Worm (Caenorhabditis elegans) whole organism, midembryonic: Measurements from ENCODE around the gene fbxa-67.

Experiments
- T22C8.4 ChIP-seq: fragments of 200-800 bp; sonication (Bioruptor generic); IDR thresholded peaks from 2 replicates; pipeline ENCODE4 v1.3.6; 2022; ENCODE audit warnings: missing genetic modification characterization, missing compliant biosample characterization
- cog-1 ChIP-seq: sonication (generic microtip); optimal IDR thresholded peaks from 2 replicates; lab custom pipeline; 2016; ENCODE audit warnings: missing genetic modification characterization, missing compliant biosample characterization
- flt-1 ChIP-seq: fragments of 200-800 bp; sonication (Bioruptor generic); IDR thresholded peaks from 2 replicates; pipeline ENCODE4 v1.3.6; 2022; ENCODE audit warnings: missing genetic modification characterization, missing compliant biosample characterization
- klf-2 ChIP-seq: fragments of 200-800 bp; sonication (Bioruptor generic); conservative IDR thresholded peaks from 2 replicates; pipeline ENCODE4 v1.3.6; 2022; ENCODE audit warnings: missing genetic modification reagents, missing genetic modification characterization, missing compliant biosample characterization
- med-1 ChIP-seq: sonication (generic microtip); optimal IDR thresholded peaks from 2 replicates; lab custom pipeline; 2017; ENCODE audit warnings: missing genetic modification characterization, mild to moderate bottlenecking, missing compliant biosample characterization, antibody characterized with exemption, missing genetic modification reagents; ENCODE audit not compliant: insufficient read depth
- ref-1 ChIP-seq: fragments of 200-800 bp; sonication (Bioruptor generic); conservative IDR thresholded peaks from 2 replicates; pipeline ENCODE4 v1.3.6; 2022; ENCODE audit warnings: missing genetic modification reagents, missing genetic modification characterization, missing compliant biosample characterization
- tab-1 ChIP-seq: fragments of 200-800 bp; sonication (Bioruptor generic); IDR thresholded peaks from 2 replicates; pipeline ENCODE4 v1.3.6; 2022; ENCODE audit warnings: missing genetic modification characterization, missing compliant biosample characterization
- ztf-23 ChIP-seq: fragments of 200-800 bp; sonication (Bioruptor generic); IDR thresholded peaks from 2 replicates; pipeline ENCODE4 v1.3.6; 2022; ENCODE audit warnings: missing genetic modification reagents, missing genetic modification characterization, missing compliant biosample characterization
- ztf-29 ChIP-seq: fragments of 200-800 bp; sonication (Bioruptor generic); IDR thresholded peaks from 2 replicates; pipeline ENCODE4 v1.3.6; 2022; ENCODE audit warnings: missing genetic modification reagents, missing genetic modification characterization, missing compliant biosample characterization

fbxa-67 gene

ce11 chrIII:907311-907710, 43.2 kb downstream of the fbxa-67 start, which contains the start of gene F23H11.4:
TSS of gene F23H11.4 (minus strand) at chrIII:907539.
- TF ChIP-seq klf-2 (GFP tag; lab: Robert Waterston, UW) (no peak), ztf-23 (no peak), ztf-29 (GFP tag; lab: Robert Waterston, UW) (no peak), flt-1 (GFP tag; lab: Robert Waterston, UW) (no peak)

- TF ChIP-seq T22C8.4 (GFP tag; lab: Robert Waterston, UW) (no peak), ztf-29 (GFP tag; lab: Robert Waterston, UW) (no peak), ref-1 (no peak), cog-1 (no peak), flt-1 (GFP tag; lab: Robert Waterston, UW) (no peak), med-1 (GFP tag; lab: Kevin White, UChicago) (no peak), tab-1 (GFP tag; lab: Robert Waterston, UW) (no peak), ztf-23 (no peak), klf-2 (GFP tag; lab: Robert Waterston, UW) (no peak)
These were observed 48.7 kb downstream of the fbxa-67 start for ce11 chrIII:901600-902250.

DNA sequence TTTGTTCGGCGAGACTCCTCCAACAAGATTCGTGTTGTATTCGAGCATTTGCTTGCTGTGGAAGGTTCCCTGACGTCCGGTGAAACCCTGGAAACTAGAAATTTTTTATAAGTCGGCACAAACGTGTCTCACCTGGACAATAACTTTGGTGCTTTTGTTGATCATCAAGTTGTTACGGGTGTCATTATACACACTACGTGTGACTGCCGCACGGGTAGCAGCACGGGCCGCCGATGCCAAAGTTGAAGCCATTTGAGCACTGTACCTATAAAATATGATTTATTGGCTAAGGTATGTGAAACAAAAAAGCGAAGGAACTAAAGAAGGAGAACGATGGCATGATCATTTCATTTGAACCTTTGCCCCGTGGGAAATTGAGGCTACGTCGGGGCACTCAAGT, 49.3 kb downstream of the fbxa-67 start, which contains the start of gene sucl-2:
Gene sucl-2 (minus strand): TSS at position 265 of the 400 bp plus-strand sequence.
- TF ChIP-seq T22C8.4 (GFP tag; lab: Robert Waterston, UW), result no peak
- no peak for TF ChIP-seq tab-1 (GFP tag; lab: Robert Waterston, UW)
- no peak for TF ChIP-seq flt-1 (GFP tag; lab: Robert Waterston, UW)
- TF ChIP-seq med-1 (GFP tag; lab: Kevin White, UChicago), result no peak
- TF ChIP-seq cog-1, result no peak
- TF ChIP-seq klf-2 (GFP tag; lab: Robert Waterston, UW), result no peak
- no peak for TF ChIP-seq ztf-29 (GFP tag; lab: Robert Waterston, UW)
- TF ChIP-seq ref-1, result no peak
- TF ChIP-seq ztf-23, result no peak

DNA sequence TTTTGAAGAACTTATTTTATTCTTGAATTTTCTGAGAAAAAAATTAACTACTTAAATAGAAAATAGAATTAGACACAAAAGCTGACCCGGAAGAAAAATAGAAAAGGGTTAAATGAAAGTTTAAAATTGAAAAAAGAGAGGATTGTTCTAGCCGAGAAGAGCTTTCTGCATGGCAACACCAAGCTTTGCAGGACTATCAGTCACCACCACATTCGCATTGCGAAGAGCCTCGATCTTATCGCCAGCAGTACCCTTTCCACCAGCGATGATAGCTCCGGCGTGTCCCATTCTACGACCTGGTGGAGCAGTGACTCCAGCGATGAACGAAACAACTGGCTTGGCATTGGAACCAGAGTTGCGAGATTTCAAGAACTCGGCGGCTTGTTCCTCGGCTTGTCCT, 50.3 kb downstream of the fbxa-67 start:
- TF ChIP-seq cog-1, result no peak
- TF ChIP-seq tab-1 (GFP tag; lab: Robert Waterston, UW), result no peak
- TF ChIP-seq klf-2 (GFP tag; lab: Robert Waterston, UW), result no peak
- no peak for TF ChIP-seq ref-1
- no peak for TF ChIP-seq ztf-23
- no peak for TF ChIP-seq T22C8.4 (GFP tag; lab: Robert Waterston, UW)
- no peak for TF ChIP-seq flt-1 (GFP tag; lab: Robert Waterston, UW)
- TF ChIP-seq ztf-29 (GFP tag; lab: Robert Waterston, UW), result no peak
- no peak for TF ChIP-seq med-1 (GFP tag; lab: Kevin White, UChicago)
